Worm (Caenorhabditis elegans) whole organism, late embryonic: ENCODE data around the gene hpl-2.

ENCODE experiments used
- C38D4.7 ChIP-seq: fragments of 200-800 bp; sonication (Bioruptor generic); optimal IDR thresholded peaks from 2 replicates; lab custom pipeline; 2018; ENCODE audit warnings: mild to moderate bottlenecking, missing genetic modification characterization, moderate library complexity, missing compliant biosample characterization
- ama-1 ChIP-seq: fragments of 150-350 bp; optimal IDR thresholded peaks from 2 replicates; lab custom pipeline; 2014
- ceh-14 ChIP-seq: sonication (generic microtip); optimal IDR thresholded peaks from 2 replicates; lab custom pipeline; 2016; ENCODE audit warnings: missing genotype, missing genetic modification characterization, missing compliant biosample characterization
- ceh-30 ChIP-seq: fragments of 150-350 bp; optimal IDR thresholded peaks from 2 replicates; lab custom pipeline; 2014; ENCODE audit warnings: missing biosample characterization, missing genetic modification characterization
- ceh-34 ChIP-seq: sonication (generic microtip); optimal IDR thresholded peaks from 2 replicates; lab custom pipeline; 2016; ENCODE audit warnings: mild to moderate bottlenecking, missing genetic modification characterization, missing compliant biosample characterization
- dmd-4 ChIP-seq: sonication (generic microtip); optimal IDR thresholded peaks from 2 replicates; lab custom pipeline; 2016; ENCODE audit warnings: borderline replicate concordance, missing genetic modification characterization, missing compliant biosample characterization
- fkh-10 ChIP-seq: fragments of 150-350 bp; optimal IDR thresholded peaks from 2 replicates; lab custom pipeline; 2014; ENCODE audit warnings: missing biosample characterization, missing genetic modification reagents, missing genetic modification characterization
- hlh-6 ChIP-seq: sonication (generic microtip); optimal IDR thresholded peaks from 2 replicates; lab custom pipeline; 2016; ENCODE audit warnings: missing genotype, missing genetic modification characterization, missing compliant biosample characterization
- hlh-8 ChIP-seq: sonication (generic microtip); optimal IDR thresholded peaks from 2 replicates; lab custom pipeline; 2016; ENCODE audit warnings: missing genotype, missing genetic modification characterization, missing compliant biosample characterization
- pros-1 ChIP-seq: fragments of 150-350 bp; optimal IDR thresholded peaks from 2 replicates; lab custom pipeline; 2014; ENCODE audit warnings: missing biosample characterization, missing genetic modification reagents, missing genetic modification characterization
- syd-9 ChIP-seq: sonication (generic microtip); optimal IDR thresholded peaks from 2 replicates; lab custom pipeline; 2016; ENCODE audit warnings: mild to moderate bottlenecking, missing genetic modification characterization, moderate library complexity, missing compliant biosample characterization
- tbx-2 ChIP-seq: sonication (generic microtip); optimal IDR thresholded peaks from 2 replicates; lab custom pipeline; 2016; ENCODE audit warnings: missing genetic modification characterization, missing compliant biosample characterization
- ztf-16 ChIP-seq: sonication (generic microtip); optimal IDR thresholded peaks from 2 replicates; lab custom pipeline; 2017; ENCODE audit warnings: missing genetic modification characterization, missing compliant biosample characterization

DNA sequence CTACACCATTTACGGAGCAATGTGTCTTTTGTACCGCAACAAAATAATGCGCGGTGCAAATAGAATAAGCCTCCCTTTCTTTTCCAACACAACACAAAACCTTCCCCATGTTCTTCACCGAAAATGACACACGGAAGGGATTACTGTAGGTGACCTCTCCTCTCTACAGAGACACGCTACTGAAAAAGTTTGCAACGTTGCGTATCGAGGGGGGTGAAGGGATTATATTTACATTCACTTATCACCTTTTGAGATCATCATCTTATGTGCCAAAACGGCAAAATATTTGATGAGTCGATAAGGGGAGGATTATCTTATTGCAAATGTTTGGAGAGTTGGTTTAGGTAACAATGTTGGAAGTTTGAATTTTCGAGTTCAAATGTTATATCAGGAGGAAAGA is 27.7 kb upstream of the hpl-2 start:
- TF ChIP-seq ceh-30 (tag; lab: Kevin White, UChicago) (no peak), C38D4.7 (GFP tag; lab: Kevin White, UChicago) (no peak), dmd-4 (tag; lab: Kevin White, UChicago) (no peak), fkh-10 (no peak), tbx-2 (tag; lab: Kevin White, UChicago) (no peak), ceh-14 (tag; lab: Kevin White, UChicago) (no peak), ama-1 (lab: Kevin White, UChicago) (no peak), syd-9 (no peak), ztf-16 (tag; lab: Kevin White, UChicago) (no peak), hlh-8 (tag; lab: Kevin White, UChicago) (no peak), hlh-6 (tag; lab: Kevin White, UChicago) (no peak), ceh-34 (tag; lab: Kevin White, UChicago) (no peak), pros-1 (tag; lab: Kevin White, UChicago) (no peak)
